Worm (Caenorhabditis elegans): ENCODE measurements around the gene fip-7.
"Not testable (repeated sequence)": the region's sequence is repeated elsewhere in the genome, so short reads cannot be mapped to it uniquely, and the experiment has no call there.

The fip-7 gene

DNA sequence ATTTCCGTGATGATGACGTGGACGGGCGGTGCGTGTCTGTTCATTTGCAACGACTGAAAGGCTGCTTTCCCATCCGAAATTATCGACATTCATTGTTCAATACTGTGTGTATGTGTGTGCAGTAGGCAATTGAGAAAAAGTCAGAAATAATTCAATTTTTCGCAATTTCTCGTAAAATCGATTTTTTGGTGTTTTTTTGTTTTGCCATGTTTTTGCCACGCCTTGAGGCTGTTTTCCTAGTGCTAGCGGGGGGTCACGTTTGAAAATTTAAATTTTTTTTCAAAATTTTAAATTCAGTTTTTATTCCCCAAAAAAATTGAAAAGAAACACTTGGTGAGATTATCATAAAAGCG is 20.2 kb downstream of the fip-7 start, which contains the start of gene Y51H4A.13:
TSS of gene Y51H4A.13 (minus strand) at position 182 of the 353 bp plus-strand sequence.
- TF ChIP-seq ces-1 (GFP tag; optimal IDR thresholded peaks at IDR 0.05); tbx-8 (GFP tag; optimal IDR thresholded peaks at IDR 0.05); lsy-2 (tag; optimal IDR thresholded peaks at IDR 0.05): not testable (repeated sequence)

ce11 chrIV:16655783-16656182 is 29.8 kb downstream of the fip-7 start, which contains the start of gene set-26:
Gene set-26 (minus strand): TSS chrIV:16655883.
- TF ChIP-seq ham-2 (GFP tag; optimal IDR thresholded peaks at IDR 0.05); lin-13 (tag; optimal IDR thresholded peaks at IDR 0.05); M03D4.4 (tag; optimal IDR thresholded peaks at IDR 0.05): not testable (repeated sequence)

ce11 chrIV:16656232-16656631 is 30.2 kb downstream of the fip-7 start, which contains the start of gene tsr-2:
Gene tsr-2 (plus strand): TSS chrIV:16656613.
- TF ChIP-seq M03D4.4 (tag; optimal IDR thresholded peaks at IDR 0.05) (peak; percentile 51), ces-1 (GFP tag; optimal IDR thresholded peaks at IDR 0.05) (peak; percentile 60), mls-2 (tag; optimal IDR thresholded peaks at IDR 0.05) (no peak), cnd-1 (tag; optimal IDR thresholded peaks at IDR 0.05) (no peak), nhr-237 (tag; optimal IDR thresholded peaks at IDR 0.05) (peak; percentile 82), lsy-2 (tag; optimal IDR thresholded peaks at IDR 0.05) (peak; percentile 98), snpc-4 (tag; optimal IDR thresholded peaks at IDR 0.05) (no peak), unc-120 (tag; optimal IDR thresholded peaks at IDR 0.05; ENCODE audit: poor library complexity, severe bottlenecking) (peak; percentile 35), tbx-8 (GFP tag; optimal IDR thresholded peaks at IDR 0.05) (no peak), elt-1 (tag; optimal IDR thresholded peaks at IDR 0.05; ENCODE audit: borderline replicate concordance, insufficient read depth) (no peak), ceh-39 (tag; optimal IDR thresholded peaks at IDR 0.05) (peak; percentile 84), mep-1 (tag; optimal IDR thresholded peaks at IDR 0.05) (peak; percentile 89), lin-32 (GFP tag; optimal IDR thresholded peaks at IDR 0.05) (no peak), unc-62 (GFP tag; optimal IDR thresholded peaks at IDR 0.05) (peak; percentile 29), flh-1 (GFP tag; optimal IDR thresholded peaks at IDR 0.05) (no peak), drap-1 (GFP tag; optimal IDR thresholded peaks at IDR 0.05) (peak; percentile 33), sem-2 (GFP tag; optimal IDR thresholded peaks at IDR 0.05) (no peak), pha-4 (tag; optimal IDR thresholded peaks at IDR 0.05) (peak; percentile 93), ztf-11 (tag; optimal IDR thresholded peaks at IDR 0.05) (no peak), lin-13 (tag; optimal IDR thresholded peaks at IDR 0.05) (peak; percentile 89), elt-3 (tag; optimal IDR thresholded peaks at IDR 0.05) (no peak), sptf-1 (tag; optimal IDR thresholded peaks at IDR 0.05) (peak; percentile 55), hlh-1 (tag; optimal IDR thresholded peaks at IDR 0.05) (peak; percentile 52)

DNA sequence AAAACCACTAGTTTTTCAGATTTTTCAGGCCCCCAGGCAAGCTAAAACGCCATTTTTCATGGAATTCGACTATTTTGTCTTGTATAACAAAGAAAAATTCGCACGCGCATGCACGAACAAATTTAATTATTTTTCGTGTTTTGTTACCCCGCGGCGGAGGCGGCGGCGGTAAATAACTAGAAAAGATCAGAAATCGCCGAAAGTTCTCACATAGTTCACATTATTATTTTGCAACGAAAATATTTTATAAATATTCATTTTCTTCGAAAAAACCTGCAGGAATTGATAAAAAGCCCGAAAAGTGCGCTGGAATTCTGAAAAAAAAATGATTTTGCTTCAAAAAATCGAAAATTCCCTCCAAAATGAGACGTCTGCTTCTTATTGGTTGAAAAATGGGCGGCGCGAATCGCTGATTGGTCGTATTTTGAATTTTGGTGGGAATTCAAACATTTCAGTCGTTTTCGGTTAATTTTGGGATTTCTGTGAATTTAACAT is 31.5 kb downstream of the fip-7 start:
- TF ChIP-seq ces-1 (GFP tag; optimal IDR thresholded peaks at IDR 0.05) = peak; percentile 64
- no peak for TF ChIP-seq zip-8 (tag; optimal IDR thresholded peaks at IDR 0.05)

ce11 chrIV:16658731-16659130 is 32.7 kb downstream of the fip-7 start:
- no peak for TF ChIP-seq snpc-4 (tag; optimal IDR thresholded peaks at IDR 0.05)
- no peak for TF ChIP-seq mab-5 (tag; optimal IDR thresholded peaks at IDR 0.05)
- no peak for TF ChIP-seq nhr-76 (tag; optimal IDR thresholded peaks at IDR 0.05)
- TF ChIP-seq ceh-83 (GFP tag; optimal IDR thresholded peaks at IDR 0.05) = no peak
- TF ChIP-seq tbx-8 (GFP tag; optimal IDR thresholded peaks at IDR 0.05) = no peak
- no peak for TF ChIP-seq mls-2 (tag; optimal IDR thresholded peaks at IDR 0.05)
- no peak for TF ChIP-seq sptf-1 (tag; optimal IDR thresholded peaks at IDR 0.05)
- no peak for TF ChIP-seq unc-62 (GFP tag; optimal IDR thresholded peaks at IDR 0.05)
- no peak for TF ChIP-seq elt-3 (tag; optimal IDR thresholded peaks at IDR 0.05)
- no peak for TF ChIP-seq ces-1 (GFP tag; optimal IDR thresholded peaks at IDR 0.05)
- no peak for TF ChIP-seq zip-8 (tag; optimal IDR thresholded peaks at IDR 0.05)

DNA sequence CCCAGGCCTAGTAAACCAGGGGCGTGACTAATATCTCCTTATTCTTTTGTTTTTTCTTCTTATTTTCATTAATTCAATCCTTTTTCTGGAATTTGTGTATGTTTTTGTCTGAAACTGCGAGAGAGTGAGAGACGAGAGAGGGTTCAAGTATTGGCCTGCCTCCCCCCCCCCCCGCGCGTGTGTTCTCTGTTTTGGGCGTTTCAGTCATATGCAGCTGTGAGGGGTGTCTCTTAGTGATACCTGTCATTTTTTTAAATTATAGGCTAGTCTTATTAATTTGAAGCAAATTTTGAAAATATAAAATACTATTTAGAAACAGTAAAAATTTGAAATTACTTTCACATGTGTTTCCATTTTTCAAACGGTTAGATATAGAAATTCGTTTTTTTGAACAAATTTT is 33.5 kb downstream of the fip-7 start:
- TF ChIP-seq lin-13 (tag; optimal IDR thresholded peaks at IDR 0.05) (no peak), sptf-1 (tag; optimal IDR thresholded peaks at IDR 0.05) (peak; percentile 7)

Measured in whole organism, mixed stage, embryonic.